Worm (Caenorhabditis elegans) whole organism, mixed stage, embryonic: ENCODE data around the gene D1086.8.
A peak's percentile ranks its signal among the peaks of the same experiment; 100 is the strongest.

Experiments
- elt-1 ChIP-seq: sonication (generic microtip); optimal IDR thresholded peaks from 2 replicates; lab custom pipeline; 2017; ENCODE audit warnings: missing genetic modification characterization, mild to moderate bottlenecking, missing compliant biosample characterization, antibody characterized with exemption, moderate library complexity, borderline replicate concordance; ENCODE audit not compliant: insufficient read depth
- lsy-2 ChIP-seq: fragments of 150-350 bp; optimal IDR thresholded peaks from 2 replicates; lab custom pipeline; 2014; ENCODE audit warnings: missing biosample characterization, missing genetic modification characterization
- mab-5 ChIP-seq: fragments of 150-350 bp; optimal IDR thresholded peaks from 2 replicates; lab custom pipeline; 2014; ENCODE audit warnings: missing biosample characterization, missing genetic modification characterization
- nhr-12 ChIP-seq: fragments of 150-350 bp; optimal IDR thresholded peaks from 2 replicates; lab custom pipeline; 2014; ENCODE audit warnings: missing biosample characterization, missing genetic modification characterization
- nhr-28 ChIP-seq: fragments of 150-350 bp; optimal IDR thresholded peaks from 2 replicates; lab custom pipeline; 2014; ENCODE audit warnings: missing biosample characterization, missing genetic modification characterization
- nhr-76 ChIP-seq: sonication (generic microtip); optimal IDR thresholded peaks from 2 replicates; lab custom pipeline; 2017; ENCODE audit warnings: missing biosample characterization, missing genetic modification characterization
- unc-120 ChIP-seq: sonication (generic microtip); optimal IDR thresholded peaks from 2 replicates; lab custom pipeline; 2017; ENCODE audit warnings: missing genetic modification characterization, missing compliant biosample characterization; ENCODE audit not compliant: poor library complexity, severe bottlenecking
- unc-62 ChIP-seq: fragments of 150-350 bp; optimal IDR thresholded peaks from 2 replicates; lab custom pipeline; 2014; ENCODE audit warnings: missing biosample characterization, missing genetic modification reagents, missing genetic modification characterization
- ztf-11 ChIP-seq: fragments of 150-350 bp; optimal IDR thresholded peaks from 2 replicates; lab custom pipeline; 2014; ENCODE audit warnings: missing biosample characterization, missing genetic modification characterization

DNA sequence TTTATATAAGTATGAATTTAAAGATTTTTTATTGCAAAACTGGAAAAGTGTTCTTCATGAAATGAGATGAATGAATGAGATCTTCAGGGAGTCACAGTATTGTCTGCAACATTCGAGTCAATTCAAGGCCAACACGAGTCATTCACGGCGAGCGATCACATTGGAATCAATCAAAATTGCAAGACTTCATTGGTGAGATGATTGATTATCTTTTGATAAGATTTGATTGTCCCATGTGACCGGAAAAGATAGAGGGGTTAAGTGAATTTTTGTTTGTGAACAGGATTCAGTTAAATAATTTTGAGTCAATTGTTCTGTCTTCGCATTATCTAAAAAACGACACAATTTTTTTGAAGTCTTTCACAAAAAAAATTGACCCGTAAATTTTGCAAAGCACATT lies 1.0 kb downstream of the D1086.8 start:
- no peak for TF ChIP-seq nhr-28 (tag; lab: Kevin White, UChicago)
- no peak for TF ChIP-seq elt-1
- no peak for TF ChIP-seq nhr-12
- TF ChIP-seq nhr-76 (tag; lab: Kevin White, UChicago), result no peak
- no peak for TF ChIP-seq ztf-11 (tag; lab: Kevin White, UChicago)
- no peak for TF ChIP-seq mab-5 (tag; lab: Kevin White, UChicago)
- no peak for TF ChIP-seq unc-120 (tag; lab: Kevin White, UChicago)
- peak; percentile 26 for TF ChIP-seq unc-62 (GFP tag; lab: Kevin White, UChicago)
- no peak for TF ChIP-seq lsy-2 (tag; lab: Kevin White, UChicago)
